Worm (Caenorhabditis elegans) whole organism, L1 larva: Measurements from ENCODE around the gene gfi-3.

Experiments used
- C04F5.9 ChIP-seq: sonication (generic microtip); optimal IDR thresholded peaks from 2 replicates; lab custom pipeline; 2016; ENCODE audit warnings: missing genetic modification characterization, missing compliant biosample characterization
- C16A3.4 ChIP-seq: fragments of 150-350 bp; optimal IDR thresholded peaks from 2 replicates; lab custom pipeline; 2014; ENCODE audit warnings: missing biosample characterization, missing genetic modification characterization
- F16B12.6 ChIP-seq: fragments of 150-350 bp; optimal IDR thresholded peaks from 2 replicates; lab custom pipeline; 2014; ENCODE audit warnings: missing biosample characterization, missing genetic modification characterization
- ama-1 ChIP-seq: fragments of 150-350 bp; optimal IDR thresholded peaks from 2 replicates; lab custom pipeline; 2014
- blmp-1 ChIP-seq: fragments of 150-350 bp; optimal IDR thresholded peaks from 2 replicates; lab custom pipeline; 2014; ENCODE audit warnings: missing biosample characterization, missing genetic modification characterization
- ceh-8 ChIP-seq: fragments of 200-800 bp; sonication (Bioruptor generic); optimal IDR thresholded peaks from 2 replicates; lab custom pipeline; 2018; ENCODE audit warnings: mild to moderate bottlenecking, missing genetic modification characterization, moderate library complexity, missing compliant biosample characterization
- ceh-82 ChIP-seq, 3 experiments: fragments of 150-350 bp in 1 of 3; sonication (generic microtip) in 2 of 3; optimal IDR thresholded peaks; 2 replicates each; lab custom pipeline; 2014 to 2017; ENCODE audit warnings: missing biosample characterization in 3 of 3, missing genetic modification characterization in 3 of 3
- ceh-88 ChIP-seq: fragments of 200-800 bp; sonication (Bioruptor generic); IDR thresholded peaks from 2 replicates; pipeline ENCODE4 v1.3.6; 2022; ENCODE audit warnings: missing genetic modification characterization, missing compliant biosample characterization
- ceh-90 ChIP-seq: sonication (generic microtip); optimal IDR thresholded peaks from 2 replicates; lab custom pipeline; 2016; ENCODE audit warnings: missing genetic modification characterization, missing compliant biosample characterization
- ces-1 ChIP-seq: fragments of 150-350 bp; optimal IDR thresholded peaks from 2 replicates; lab custom pipeline; 2014; ENCODE audit warnings: missing biosample characterization, missing genetic modification reagents, missing genetic modification characterization
- dpl-1 ChIP-seq, 3 experiments: fragments of 150-350 bp in 2 of 3; sonication (generic microtip) in 1 of 3; optimal IDR thresholded peaks; 2 replicates each; lab custom pipeline; 2014 to 2017; ENCODE audit warnings: missing biosample characterization in 3 of 3, missing genetic modification characterization in 3 of 3, missing genetic modification reagents in 3 of 3
- efl-1 ChIP-seq, 4 experiments: fragments of 150-350 bp; optimal IDR thresholded peaks in 3 of 4; peaks in 1 of 4; 1 replicate in 1 of 4; 2 replicates in 3 of 4; lab custom pipeline; 2014; ENCODE audit warnings: missing biosample characterization in 2 of 4, missing genetic modification characterization in 2 of 4, missing genetic modification reagents in 2 of 4
- egl-27 ChIP-seq, 2 experiments: fragments of 150-350 bp in 1 of 2; sonication (generic microtip); optimal IDR thresholded peaks; 3 replicates each; lab custom pipeline; 2017 to 2018; ENCODE audit warnings: missing biosample characterization in 2 of 2, missing genetic modification characterization in 2 of 2, missing genetic modification reagents in 2 of 2
- elt-3 ChIP-seq, 6 experiments: fragments of 150-350 bp in 1 of 6; sonication (generic microtip); optimal IDR thresholded peaks; 2 replicates each; lab custom pipeline; 2017 to 2018; ENCODE audit warnings: missing biosample characterization in 6 of 6, missing genetic modification characterization in 6 of 6, inconsistent platforms in 1 of 6
- fkh-4 ChIP-seq: sonication (generic microtip); optimal IDR thresholded peaks from 2 replicates; lab custom pipeline; 2016; ENCODE audit warnings: missing compliant biosample characterization, missing genetic modification characterization, borderline replicate concordance
- fos-1 ChIP-seq: fragments of 150-350 bp; optimal IDR thresholded peaks from 2 replicates; lab custom pipeline; 2014; ENCODE audit warnings: missing biosample characterization, missing genetic modification characterization
- grh-1 ChIP-seq: fragments of 200-800 bp; sonication (Bioruptor generic); IDR thresholded peaks from 2 replicates; pipeline ENCODE4 v1.3.6; 2022; ENCODE audit warnings: missing genetic modification reagents, missing genetic modification characterization, missing compliant biosample characterization
- irx-1 ChIP-seq: sonication (generic microtip); optimal IDR thresholded peaks from 2 replicates; lab custom pipeline; 2016; ENCODE audit warnings: missing genetic modification characterization, missing compliant biosample characterization
- lin-13 ChIP-seq: fragments of 150-350 bp; optimal IDR thresholded peaks from 2 replicates; lab custom pipeline; 2014; ENCODE audit warnings: missing biosample characterization, missing genetic modification reagents, missing genetic modification characterization
- lin-14 ChIP-seq: fragments of 200-800 bp; sonication (Bioruptor generic); optimal IDR thresholded peaks from 2 replicates; lab custom pipeline; 2018; ENCODE audit warnings: mild to moderate bottlenecking, missing genetic modification characterization, moderate library complexity, missing compliant biosample characterization
- lin-39 ChIP-seq: fragments of 150-350 bp; optimal IDR thresholded peaks from 2 replicates; lab custom pipeline; 2014; ENCODE audit warnings: missing biosample characterization, missing genetic modification reagents, missing genetic modification characterization
- lir-3 ChIP-seq: sonication (generic microtip); optimal IDR thresholded peaks from 2 replicates; lab custom pipeline; 2016; ENCODE audit warnings: mild to moderate bottlenecking, missing genetic modification characterization, moderate library complexity, missing compliant biosample characterization; ENCODE audit not compliant: poor library complexity
- lsy-2 ChIP-seq, 2 experiments: fragments of 150-350 bp; optimal IDR thresholded peaks; 2 replicates each; lab custom pipeline; 2014; ENCODE audit warnings: missing biosample characterization in 2 of 2, missing genetic modification characterization in 2 of 2
- mab-9 ChIP-seq: fragments of 200-800 bp; sonication (Bioruptor generic); IDR thresholded peaks from 2 replicates; pipeline ENCODE4 v1.3.6; 2022; ENCODE audit warnings: missing genetic modification reagents, missing genetic modification characterization, missing compliant biosample characterization
- mdl-1 ChIP-seq, 2 experiments: fragments of 150-350 bp; optimal IDR thresholded peaks; 2 replicates each; lab custom pipeline; 2014 to 2017; ENCODE audit warnings: missing biosample characterization in 2 of 2, missing genetic modification characterization in 2 of 2, inconsistent platforms in 1 of 2
- nhr-19 ChIP-seq: fragments of 200-800 bp; sonication (Bioruptor generic); conservative IDR thresholded peaks from 2 replicates; pipeline ENCODE4 v1.3.6; 2022; ENCODE audit warnings: missing genetic modification characterization, missing compliant biosample characterization
- nhr-237 ChIP-seq: fragments of 150-350 bp; optimal IDR thresholded peaks from 2 replicates; lab custom pipeline; 2014; ENCODE audit warnings: missing biosample characterization, missing genetic modification characterization
- nhr-28 ChIP-seq: fragments of 150-350 bp; optimal IDR thresholded peaks from 2 replicates; lab custom pipeline; 2014; ENCODE audit warnings: missing biosample characterization, missing genetic modification characterization
- nhr-47 ChIP-seq: sonication (generic microtip); optimal IDR thresholded peaks from 2 replicates; lab custom pipeline; 2016; ENCODE audit warnings: mild to moderate bottlenecking, missing genetic modification characterization, moderate library complexity, missing compliant biosample characterization
- nhr-71 ChIP-seq: sonication (generic microtip); optimal IDR thresholded peaks from 2 replicates; lab custom pipeline; 2016; ENCODE audit warnings: mild to moderate bottlenecking, missing genetic modification characterization, moderate library complexity, missing compliant biosample characterization
- nhr-76 ChIP-seq: sonication (generic microtip); optimal IDR thresholded peaks from 2 replicates; lab custom pipeline; 2017; ENCODE audit warnings: missing biosample characterization, missing genetic modification characterization
- nhr-85 ChIP-seq: sonication (generic microtip); peaks from one replicate; lab custom pipeline; 2016; ENCODE audit warnings: missing genetic modification characterization, inconsistent platforms, missing compliant biosample characterization
- nhr-90 ChIP-seq: sonication (generic microtip); optimal IDR thresholded peaks from 2 replicates; lab custom pipeline; 2016; ENCODE audit warnings: mild to moderate bottlenecking, missing genetic modification characterization, missing compliant biosample characterization; ENCODE audit not compliant: poor library complexity
- skn-1 ChIP-seq: fragments of 150-350 bp; optimal IDR thresholded peaks from 2 replicates; lab custom pipeline; 2014; ENCODE audit warnings: missing biosample characterization, missing genetic modification characterization
- snpc-4 ChIP-seq: fragments of 150-350 bp; optimal IDR thresholded peaks from 2 replicates; lab custom pipeline; 2014; ENCODE audit warnings: missing biosample characterization, missing genetic modification characterization
- snu-23 ChIP-seq: sonication (generic microtip); optimal IDR thresholded peaks from 2 replicates; lab custom pipeline; 2016; ENCODE audit warnings: missing genetic modification characterization, missing compliant biosample characterization
- sox-4 ChIP-seq: sonication (generic microtip); optimal IDR thresholded peaks from 2 replicates; lab custom pipeline; 2016; ENCODE audit warnings: missing genetic modification characterization, missing compliant biosample characterization
- sptf-1 ChIP-seq: fragments of 150-350 bp; optimal IDR thresholded peaks from 2 replicates; lab custom pipeline; 2014; ENCODE audit warnings: missing biosample characterization, missing genetic modification characterization
- sup-37 ChIP-seq: fragments of 200-800 bp; sonication (Bioruptor generic); optimal IDR thresholded peaks from 2 replicates; lab custom pipeline; 2018; ENCODE audit warnings: mild to moderate bottlenecking, missing genetic modification characterization, missing compliant biosample characterization
- swsn-7 ChIP-seq: sonication (generic microtip); optimal IDR thresholded peaks from 2 replicates; lab custom pipeline; 2016; ENCODE audit warnings: missing genetic modification characterization, missing compliant biosample characterization
- tbx-2 ChIP-seq: sonication (generic microtip); optimal IDR thresholded peaks from 2 replicates; lab custom pipeline; 2016; ENCODE audit warnings: missing genetic modification characterization, missing compliant biosample characterization
- unc-130 ChIP-seq: fragments of 150-350 bp; optimal IDR thresholded peaks from 2 replicates; lab custom pipeline; 2017; ENCODE audit warnings: missing biosample characterization, missing genetic modification characterization, inconsistent platforms
- unc-62 ChIP-seq: fragments of 150-350 bp; optimal IDR thresholded peaks from 2 replicates; lab custom pipeline; 2014; ENCODE audit warnings: missing biosample characterization, missing genetic modification reagents, missing genetic modification characterization
- unc-86 ChIP-seq: sonication (generic microtip); optimal IDR thresholded peaks from 2 replicates; lab custom pipeline; 2016; ENCODE audit warnings: missing genetic modification characterization, missing compliant biosample characterization
- vab-15 ChIP-seq: sonication (generic microtip); optimal IDR thresholded peaks from 2 replicates; lab custom pipeline; 2017; ENCODE audit warnings: missing genotype, mild to moderate bottlenecking, missing genetic modification characterization, missing compliant biosample characterization
- xbp-1 ChIP-seq: sonication (generic microtip); optimal IDR thresholded peaks from 2 replicates; lab custom pipeline; 2016; ENCODE audit warnings: missing genetic modification characterization, missing compliant biosample characterization
- zip-4 ChIP-seq: fragments of 200-800 bp; sonication (Bioruptor generic); optimal IDR thresholded peaks from 2 replicates; lab custom pipeline; 2018; ENCODE audit warnings: mild to moderate bottlenecking, missing genetic modification characterization, moderate library complexity, missing compliant biosample characterization
- ztf-11 ChIP-seq, 2 experiments: sonication (generic microtip); optimal IDR thresholded peaks; 2 replicates each; lab custom pipeline; 2016 to 2017; ENCODE audit warnings: missing genetic modification characterization in 2 of 2, missing biosample characterization in 1 of 2, missing compliant biosample characterization in 1 of 2
- ztf-4 ChIP-seq: fragments of 150-350 bp; optimal IDR thresholded peaks from 2 replicates; lab custom pipeline; 2014; ENCODE audit warnings: missing biosample characterization, missing genetic modification characterization

The gfi-3 gene

DNA sequence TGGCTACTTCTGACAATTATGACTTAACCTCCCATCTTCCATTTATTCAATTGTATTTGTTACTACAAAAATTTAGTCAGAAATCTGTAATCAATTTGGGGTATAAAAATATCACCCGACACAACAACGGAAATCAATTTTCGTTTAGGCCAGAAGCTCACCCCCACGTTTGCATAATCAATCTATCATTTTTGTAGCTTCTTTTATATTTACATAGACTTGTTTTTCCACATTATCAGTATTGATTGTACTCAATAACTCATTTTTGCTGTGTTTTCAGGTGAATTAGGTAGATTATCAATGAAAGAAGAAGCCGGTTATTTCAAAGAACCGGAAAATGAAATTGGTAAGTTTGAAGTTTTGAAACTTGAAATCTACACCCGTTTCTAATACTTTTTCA lies 6.6 kb upstream of the gfi-3 start, which contains the start of gene M163.5:
Gene M163.5 (plus strand): TSS at position 301 of the 400 bp plus-strand sequence.
- TF ChIP-seq swsn-7 (tag; lab: Kevin White, UChicago) (no peak), blmp-1 (tag; lab: Kevin White, UChicago) (no peak), lin-14 (no peak), unc-62 (GFP tag; lab: Kevin White, UChicago) (no peak), zip-4 (no peak), lin-39 (tag; lab: Kevin White, UChicago) (no peak)

DNA sequence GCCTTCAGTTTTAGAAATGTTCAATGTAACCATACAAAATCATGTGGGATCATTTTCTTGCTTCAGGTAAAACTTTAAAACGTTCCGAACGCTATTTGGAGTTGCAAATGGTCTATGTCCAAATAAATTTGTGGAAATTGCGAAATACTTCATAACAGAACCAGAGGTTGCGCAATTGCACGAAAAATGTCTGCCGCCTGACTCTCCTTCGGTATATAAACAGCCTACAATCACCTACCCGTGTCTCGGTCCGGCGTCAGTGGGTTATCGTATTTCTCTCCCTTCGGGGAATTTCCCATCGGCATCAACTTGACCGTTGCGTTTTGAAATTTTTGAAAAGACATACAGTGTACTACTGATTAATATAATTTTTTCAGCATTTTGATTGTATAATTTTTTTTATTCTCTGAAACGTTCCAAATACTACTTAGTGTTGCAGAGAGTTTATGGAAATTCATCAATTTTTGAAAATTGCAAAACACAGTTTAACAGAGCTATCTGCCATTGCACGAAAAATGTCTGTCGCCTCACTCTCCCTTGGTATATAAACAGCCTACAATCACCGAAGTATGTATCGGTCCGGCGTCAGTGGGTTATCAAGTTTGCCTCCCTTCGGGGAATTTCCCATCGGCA lies 3.6 kb upstream of the gfi-3 start:
- no peak for TF ChIP-seq sup-37
- peak in 2 of 3 experiments; percentile 15 to 30 for TF ChIP-seq dpl-1 (GFP tag; optimal IDR thresholded peaks at IDR 0.05; lab: Kevin White, UChicago)
- peak; percentile 98 for TF ChIP-seq zip-4
- peak; percentile 98 for TF ChIP-seq snpc-4 (tag; lab: Kevin White, UChicago)
- no peak for TF ChIP-seq unc-86 (tag; lab: Kevin White, UChicago)
- TF ChIP-seq unc-62 (GFP tag; lab: Kevin White, UChicago): no peak
- TF ChIP-seq nhr-28: no peak
- peak; percentile 83 for TF ChIP-seq skn-1
- TF ChIP-seq fkh-4 (tag; lab: Kevin White, UChicago): no peak
- peak; percentile 71 for TF ChIP-seq nhr-47 (tag; lab: Kevin White, UChicago)
- no peak for TF ChIP-seq egl-27 (tag; optimal IDR thresholded peaks at IDR 0.05; lab: Kevin White, UChicago)
- TF ChIP-seq sox-4: no peak
- peak; percentile 38 to 57 (median 46) for TF ChIP-seq ceh-82 (tag; optimal IDR thresholded peaks at IDR 0.05; lab: Kevin White, UChicago)
- TF ChIP-seq nhr-19 (GFP tag; lab: Robert Waterston, UW): peak; percentile 71
- TF ChIP-seq ceh-90 (tag; lab: Kevin White, UChicago): no peak
- TF ChIP-seq ztf-11 (tag; optimal IDR thresholded peaks at IDR 0.05; lab: Kevin White, UChicago): no peak
- no peak for TF ChIP-seq ztf-4 (tag; lab: Kevin White, UChicago)
- peak; percentile 65 for TF ChIP-seq C16A3.4 (tag; lab: Kevin White, UChicago)
- TF ChIP-seq lir-3 (tag; lab: Kevin White, UChicago): no peak
- TF ChIP-seq ama-1 (lab: Kevin White, UChicago): no peak
- no peak for TF ChIP-seq C04F5.9 (tag; lab: Kevin White, UChicago)
- TF ChIP-seq nhr-71 (tag; lab: Kevin White, UChicago): peak; percentile 61
- TF ChIP-seq irx-1: peak; percentile 67
- peak; percentile 87 for TF ChIP-seq nhr-90 (tag; lab: Kevin White, UChicago)
- TF ChIP-seq swsn-7 (tag; lab: Kevin White, UChicago): peak; percentile 54
- no peak for TF ChIP-seq nhr-237 (tag; lab: Kevin White, UChicago)
- TF ChIP-seq fos-1: no peak
- TF ChIP-seq lsy-2 (tag; optimal IDR thresholded peaks at IDR 0.05; lab: Kevin White, UChicago): peak; percentile 6 to 53
- no peak for TF ChIP-seq nhr-76 (tag; lab: Kevin White, UChicago)
- no peak for TF ChIP-seq xbp-1 (tag; lab: Kevin White, UChicago)
- TF ChIP-seq tbx-2: peak; percentile 46
- no peak for TF ChIP-seq ces-1 (GFP tag; lab: Kevin White, UChicago)
- peak in 1 of 2 experiments; percentile 19 for TF ChIP-seq efl-1 (optimal IDR thresholded peaks at IDR 0.05; lab: Kevin White, UChicago)
- peak in 1 of 2 experiments; percentile 95 for TF ChIP-seq efl-1 (GFP tag; optimal IDR thresholded peaks at IDR 0.05 in 1 of 2; lab: Kevin White, UChicago)
- peak; percentile 7 for TF ChIP-seq unc-130 (tag; lab: Kevin White, UChicago)
- no peak for TF ChIP-seq F16B12.6 (tag; lab: Kevin White, UChicago)
- peak; percentile 82 for TF ChIP-seq nhr-85
- TF ChIP-seq ceh-8 (GFP tag; lab: Kevin White, UChicago): no peak
- TF ChIP-seq mdl-1 (tag; optimal IDR thresholded peaks at IDR 0.05; lab: Kevin White, UChicago): peak in 1 of 2 experiments; percentile 50
- peak in 3 of 6 experiments; percentile 18 to 79 (median 66) for TF ChIP-seq elt-3 (tag; optimal IDR thresholded peaks at IDR 0.05; lab: Kevin White, UChicago)
- no peak for TF ChIP-seq sptf-1
- TF ChIP-seq grh-1 (GFP tag; lab: Robert Waterston, UW): peak; percentile 45; the same call in 1 of the 2 replicates
- no peak for TF ChIP-seq mab-9 (GFP tag; lab: Robert Waterston, UW)
- TF ChIP-seq lin-13 (GFP tag; lab: Kevin White, UChicago): no peak
- TF ChIP-seq ceh-88 (GFP tag; lab: Robert Waterston, UW): no peak; the same call in 1 of the 2 replicates
- TF ChIP-seq snu-23 (GFP tag; lab: Kevin White, UChicago): peak; percentile 63
- no peak for TF ChIP-seq vab-15 (tag; lab: Kevin White, UChicago)
